Worm (Caenorhabditis elegans) whole organism, L2 larva: Measurements from ENCODE around the gene dmsr-16.

Source experiments
- C34F6.9 ChIP-seq: fragments of 150-350 bp; optimal IDR thresholded peaks from 2 replicates; lab custom pipeline; 2014; ENCODE audit warnings: missing biosample characterization, missing genetic modification characterization
- F13H6.1 ChIP-seq: sonication (generic microtip); optimal IDR thresholded peaks from 2 replicates; lab custom pipeline; 2016; ENCODE audit warnings: missing genetic modification characterization, missing compliant biosample characterization
- blmp-1 ChIP-seq: sonication (generic microtip); optimal IDR thresholded peaks from 2 replicates; lab custom pipeline; 2017; ENCODE audit warnings: missing genetic modification characterization, mild to moderate bottlenecking, missing compliant biosample characterization, antibody characterized with exemption, moderate library complexity; ENCODE audit not compliant: insufficient read depth
- dmd-4 ChIP-seq: sonication (generic microtip); optimal IDR thresholded peaks from 2 replicates; lab custom pipeline; 2017; ENCODE audit warnings: missing biosample characterization, missing genetic modification characterization
- elt-1 ChIP-seq: fragments of 150-350 bp; optimal IDR thresholded peaks from 2 replicates; lab custom pipeline; 2014; ENCODE audit warnings: missing biosample characterization, missing genetic modification characterization
- elt-3 ChIP-seq: sonication (generic microtip); optimal IDR thresholded peaks from 2 replicates; lab custom pipeline; 2017; ENCODE audit warnings: missing biosample characterization, missing genetic modification characterization
- nhr-10 ChIP-seq: sonication (generic microtip); optimal IDR thresholded peaks from 2 replicates; lab custom pipeline; 2017; ENCODE audit warnings: missing biosample characterization, missing genetic modification characterization
- nhr-11 ChIP-seq: fragments of 150-350 bp; optimal IDR thresholded peaks from 2 replicates; lab custom pipeline; 2014; ENCODE audit warnings: missing biosample characterization, missing genetic modification characterization
- nhr-12 ChIP-seq: fragments of 150-350 bp; optimal IDR thresholded peaks from 2 replicates; lab custom pipeline; 2014; ENCODE audit warnings: missing biosample characterization, missing genetic modification characterization
- nhr-237 ChIP-seq: fragments of 150-350 bp; optimal IDR thresholded peaks from 2 replicates; lab custom pipeline; 2014; ENCODE audit warnings: missing biosample characterization, missing genetic modification characterization
- nhr-25 ChIP-seq: fragments of 150-350 bp; sonication (generic microtip); optimal IDR thresholded peaks from 3 replicates; lab custom pipeline; 2014; ENCODE audit warnings: missing biosample characterization, missing genetic modification characterization
- snpc-4 ChIP-seq: fragments of 150-350 bp; optimal IDR thresholded peaks from 2 replicates; lab custom pipeline; 2014; ENCODE audit warnings: missing biosample characterization, missing genetic modification characterization
- unc-62 ChIP-seq: fragments of 150-350 bp; optimal IDR thresholded peaks from 2 replicates; lab custom pipeline; 2014; ENCODE audit warnings: missing biosample characterization, missing genetic modification reagents, missing genetic modification characterization
- zag-1 ChIP-seq: fragments of 150-350 bp; optimal IDR thresholded peaks from 2 replicates; lab custom pipeline; 2014; ENCODE audit warnings: missing biosample characterization, missing genetic modification characterization

DNA sequence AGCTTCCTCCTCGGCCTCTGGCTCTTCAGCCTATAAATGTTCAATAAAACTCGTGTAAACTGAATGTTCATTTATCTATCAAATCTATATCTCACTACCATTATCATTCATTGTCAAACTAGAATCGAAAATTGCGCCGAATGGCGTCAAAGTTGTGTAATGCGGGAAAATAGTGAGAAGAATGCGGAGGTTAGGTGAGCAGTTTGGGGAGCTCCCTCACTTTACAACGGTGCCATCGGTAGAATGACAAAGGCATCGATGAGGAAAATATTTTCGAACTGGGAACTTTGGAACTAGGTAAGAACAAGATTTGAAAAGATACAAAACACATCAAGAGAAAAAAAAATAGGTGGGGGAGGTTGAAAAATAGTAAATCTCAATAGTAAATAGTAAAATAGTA, 41.3 kb downstream of the dmsr-16 start:
- TF ChIP-seq blmp-1 (tag; lab: Kevin White, UChicago), result no peak
- TF ChIP-seq elt-3, result no peak
- TF ChIP-seq zag-1 (tag; lab: Kevin White, UChicago), result no peak
- TF ChIP-seq nhr-237 (tag; lab: Kevin White, UChicago), result no peak
- TF ChIP-seq nhr-11 (tag; lab: Kevin White, UChicago), result no peak
- no peak for TF ChIP-seq F13H6.1 (tag; lab: Kevin White, UChicago)
- no peak for TF ChIP-seq nhr-25 (tag; lab: Kevin White, UChicago)
- TF ChIP-seq nhr-10 (tag; lab: Kevin White, UChicago), result no peak
- no peak for TF ChIP-seq elt-1 (tag; lab: Kevin White, UChicago)
- no peak for TF ChIP-seq C34F6.9 (tag; lab: Kevin White, UChicago)
- no peak for TF ChIP-seq nhr-12 (tag; lab: Kevin White, UChicago)
- TF ChIP-seq unc-62, result no peak
- TF ChIP-seq snpc-4, result no peak
- no peak for TF ChIP-seq dmd-4 (tag; lab: Kevin White, UChicago)
